Fruit fly (Drosophila melanogaster) whole organism, pupa: ENCODE measurements around the gene Ythdf.

Experiments used
- CG15710 ChIP-seq: fragments of 200-800 bp; sonication (Bioruptor generic); optimal IDR thresholded peaks from 2 replicates; lab custom pipeline; 2018; ENCODE audit warnings: missing biosample characterization, mild to moderate bottlenecking, missing genetic modification characterization, moderate library complexity
- CG34367 ChIP-seq: fragments of 200-800 bp; sonication (Bioruptor generic); optimal IDR thresholded peaks from 2 replicates; lab custom pipeline; 2018; ENCODE audit warnings: missing biosample characterization, mild to moderate bottlenecking, missing genetic modification characterization

- TF ChIP-seq CG34367 (tag; lab: Kevin White, UChicago) (no peak), CG15710 (tag; lab: Kevin White, UChicago) (no peak)
These were observed 38.3 kb upstream of the Ythdf start for dm6 chr3R:25077280-25077820.
